Worm (Caenorhabditis elegans): ENCODE data around the gene F25B4.7.
"Not testable (repeated sequence)": the region's sequence is repeated elsewhere in the genome, so short reads cannot be mapped to it uniquely, and the experiment has no call there.

DNA sequence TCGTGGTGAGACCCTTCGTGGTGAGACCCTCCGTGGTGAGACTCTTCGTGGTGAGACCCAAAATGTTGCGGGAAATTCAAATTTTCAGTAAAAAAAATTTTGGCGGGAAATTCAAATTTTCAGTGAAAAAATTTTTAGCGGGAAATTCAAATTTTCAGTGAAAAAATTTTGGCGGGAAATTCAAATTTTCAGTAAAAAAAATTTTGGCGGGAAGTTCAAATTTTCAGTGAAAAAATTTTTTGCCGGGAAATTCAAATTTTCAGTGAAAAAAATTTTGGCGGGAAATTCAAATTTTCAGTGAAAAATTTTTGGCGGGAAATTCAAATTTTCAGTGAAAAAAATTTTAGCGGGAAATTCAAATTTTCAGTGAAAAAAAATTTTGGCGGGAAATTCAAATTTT is 47.0 kb downstream of the F25B4.7 start:
- TF ChIP-seq fos-1, zag-1 (tag; optimal IDR thresholded peaks at IDR 0.05): not testable (repeated sequence)
